Fruit fly (Drosophila melanogaster): ENCODE results near the gene CG45080.

Gene CG45080

dm6 chr3R:13366561-13367518 lies 47.8 kb upstream of the CG45080 start, which contains the start of gene Elp6 (continued):
- TF ChIP-seq Gsc (GFP tag; IDR thresholded peaks at IDR 0.05) (0 out of 2 replicates have a peak, but pooled peaks have one; percentile 25), tna (GFP tag; IDR thresholded peaks at IDR 0.05; ENCODE audit: partially characterized antibody) (no peak), CG11093 (GFP tag; IDR thresholded peaks at IDR 0.05) (0 out of 3 replicates have a peak, but pooled peaks have one; percentile 31), Chrac-16 (GFP tag; optimal IDR thresholded peaks at IDR 0.05) (peak; percentile 57), Dfd (GFP tag; optimal IDR thresholded peaks at IDR 0.05) (no peak), CG30403 (GFP tag; optimal IDR thresholded peaks at IDR 0.05) (peak; percentile 87), ken (GFP tag; IDR thresholded peaks at IDR 0.05) (0 out of 3 replicates have a peak, but pooled peaks have one; percentile 20), H2.0 (GFP tag; IDR thresholded peaks at IDR 0.05) (peak; percentile 74), pb (GFP tag; optimal IDR thresholded peaks at IDR 0.05) (no peak), CG4617 (GFP tag; optimal IDR thresholded peaks at IDR 0.05; ENCODE audit: borderline replicate concordance) (no peak), CG4404 (GFP tag; IDR thresholded peaks at IDR 0.05) (no peak), Rx (GFP tag; IDR thresholded peaks at IDR 0.05) (peak; percentile 48), sens (GFP tag) (peak; percentile 93), CG8089 (GFP tag; optimal IDR thresholded peaks at IDR 0.05) (no peak), Hr78 (GFP tag; optimal IDR thresholded peaks at IDR 0.05) (no peak), E2f2 (GFP tag; IDR thresholded peaks at IDR 0.05) (peak; percentile 17; the same call in 1 of the 2 replicates), CG9609 (GFP tag; optimal IDR thresholded peaks at IDR 0.05) (peak; percentile 51), rib (GFP tag; IDR thresholded peaks at IDR 0.05) (no peak), CG18619 (GFP tag; optimal IDR thresholded peaks at IDR 0.05) (peak; percentile 81), CG32532 (GFP tag; IDR thresholded peaks at IDR 0.05) (peak; percentile 67), CG16813 (GFP tag; IDR thresholded peaks at IDR 0.05; ENCODE audit: partially characterized antibody) (no peak), knrl (GFP tag; IDR thresholded peaks at IDR 0.05; ENCODE audit: partially characterized antibody) (no peak), CG6791 (GFP tag; IDR thresholded peaks at IDR 0.05; ENCODE audit: partially characterized antibody) (no peak), Poxn (GFP tag; IDR thresholded peaks at IDR 0.05) (no peak), CG8388 (GFP tag; optimal IDR thresholded peaks at IDR 0.05) (peak; percentile 36), Spps (tag; optimal IDR thresholded peaks at IDR 0.05) (no peak), CG6683 (GFP tag; optimal IDR thresholded peaks at IDR 0.05) (peak; percentile 19), pros (GFP tag; optimal IDR thresholded peaks at IDR 0.05) (no peak), CG13296 (GFP tag; optimal IDR thresholded peaks at IDR 0.05) (peak; percentile 49), Fer2 (tag; optimal IDR thresholded peaks at IDR 0.05) (peak; percentile 25), CG3995 (GFP tag; optimal IDR thresholded peaks at IDR 0.05) (peak; percentile 25), ro (GFP tag; IDR thresholded peaks at IDR 0.05) (no peak), CG18599 (GFP tag; optimal IDR thresholded peaks at IDR 0.05) (peak; percentile 78), zf30C (GFP tag; optimal IDR thresholded peaks at IDR 0.05) (no peak), fd3F (GFP tag; optimal IDR thresholded peaks at IDR 0.05) (peak; percentile 34), pho (GFP tag; optimal IDR thresholded peaks at IDR 0.05) (peak; percentile 69), phol (tag; optimal IDR thresholded peaks at IDR 0.05) (peak; percentile 77), CG4707 (GFP tag; optimal IDR thresholded peaks at IDR 0.05) (no peak), nerfin-1 (tag; optimal IDR thresholded peaks at IDR 0.05) (no peak), Side (GFP tag; optimal IDR thresholded peaks at IDR 0.05) (peak; percentile 3), Jarid2 (GFP tag; optimal IDR thresholded peaks at IDR 0.05) (peak; percentile 25), amos (GFP tag; IDR thresholded peaks at IDR 0.05; ENCODE audit: partially characterized antibody) (no peak), ac (GFP tag; optimal IDR thresholded peaks at IDR 0.05) (no peak), vnd (GFP tag; IDR thresholded peaks at IDR 0.05; ENCODE audit: partially characterized antibody) (no peak), Aef1 (GFP tag; IDR thresholded peaks at IDR 0.05) (peak; percentile 63), ato (GFP tag; IDR thresholded peaks at IDR 0.05; ENCODE audit: partially characterized antibody) (no peak), HLH4C (GFP tag; IDR thresholded peaks at IDR 0.05; ENCODE audit: partially characterized antibody) (no peak)
